Worm (Caenorhabditis elegans): ENCODE data around the gene C04E6.8.

Gene C04E6.8

DNA sequence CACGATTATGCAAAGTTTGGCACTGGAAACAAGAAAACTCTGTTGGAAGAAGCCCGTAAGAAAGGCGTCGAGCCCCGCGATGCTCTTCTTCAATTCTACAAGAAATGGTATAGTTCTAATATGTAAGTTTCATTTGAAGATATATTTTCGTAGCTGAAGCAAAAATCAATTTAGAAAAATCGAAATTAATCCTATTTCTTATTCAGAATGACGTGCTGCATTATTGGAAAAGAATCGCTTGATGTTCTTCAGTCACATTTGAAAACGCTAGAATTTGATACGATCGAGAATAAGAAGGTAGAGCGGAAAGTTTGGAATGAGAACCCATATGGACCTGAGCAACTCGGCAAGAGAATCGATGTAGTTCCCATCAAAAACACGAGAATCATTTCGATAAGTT, 6.7 kb downstream of the C04E6.8 start:
- TF ChIP-seq unc-55 (GFP tag; optimal IDR thresholded peaks at IDR 0.05) = no peak
- no peak for TF ChIP-seq hlh-8 (tag; optimal IDR thresholded peaks at IDR 0.05)
- TF ChIP-seq Y22D7AL.16 (tag; optimal IDR thresholded peaks at IDR 0.05) = no peak
- TF ChIP-seq hlh-13 (GFP tag; optimal IDR thresholded peaks at IDR 0.05) = no peak

DNA sequence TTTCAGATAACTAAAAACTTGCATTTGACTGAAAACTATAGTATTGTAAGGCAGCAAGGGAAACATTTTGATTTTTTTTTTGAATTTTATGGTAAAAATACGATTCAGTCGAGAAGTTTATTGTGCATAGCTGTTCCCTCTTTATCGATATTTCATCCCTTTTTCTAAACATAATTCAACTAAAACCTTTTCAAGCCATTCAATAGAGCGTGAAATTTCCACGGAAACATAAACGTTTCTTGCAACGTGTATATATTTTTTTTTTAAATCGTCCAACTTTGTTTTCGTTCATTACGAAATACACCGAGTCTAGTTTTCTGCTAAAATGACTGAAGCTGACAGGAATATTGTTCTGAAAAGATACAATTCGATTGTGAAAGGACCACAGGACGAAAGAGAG, 11.9 kb downstream of the C04E6.8 start, which contains the start of gene C02G6.2:
Gene C02G6.2, plus strand, starts transcription at position 301 of the 400 bp plus-strand sequence.
- TF ChIP-seq ceh-14 (tag; optimal IDR thresholded peaks at IDR 0.05) = no peak
- no peak for TF ChIP-seq syd-9 (tag; optimal IDR thresholded peaks at IDR 0.05)
- no peak for TF ChIP-seq ceh-9 (tag; optimal IDR thresholded peaks at IDR 0.05)
- no peak for TF ChIP-seq pax-1 (tag; optimal IDR thresholded peaks at IDR 0.05)
- TF ChIP-seq unc-86 (tag; optimal IDR thresholded peaks at IDR 0.05) = no peak
- no peak for TF ChIP-seq fkh-6 (tag; optimal IDR thresholded peaks at IDR 0.05)
- no peak for TF ChIP-seq lin-11 (tag; optimal IDR thresholded peaks at IDR 0.05)
- no peak for TF ChIP-seq ceh-30 (tag; optimal IDR thresholded peaks at IDR 0.05)
- TF ChIP-seq ama-1 (optimal IDR thresholded peaks at IDR 0.05) = no peak
- TF ChIP-seq C08G9.2 (tag; optimal IDR thresholded peaks at IDR 0.05) = no peak

ce11 chrV:5869227-5869626, 14.4 kb downstream of the C04E6.8 start, which contains the start of gene F26F12.4:
TSS of gene F26F12.4 (minus strand) at chrV:5869327.
- no peak for TF ChIP-seq ceh-19 (GFP tag; optimal IDR thresholded peaks at IDR 0.05)
- no peak for TF ChIP-seq nfya-1 (tag; optimal IDR thresholded peaks at IDR 0.05)
- TF ChIP-seq hlh-13 (GFP tag; optimal IDR thresholded peaks at IDR 0.05) = no peak
- no peak for TF ChIP-seq sdc-2 (tag; optimal IDR thresholded peaks at IDR 0.05)
- TF ChIP-seq ceh-2 (tag; optimal IDR thresholded peaks at IDR 0.05) = no peak
- no peak for TF ChIP-seq pha-4 (tag; optimal IDR thresholded peaks at IDR 0.05)

ce11 chrV:5865085-5865484, 18.6 kb downstream of the C04E6.8 start, which contains the start of gene F26F12.5:
TSS of gene F26F12.5 (minus strand) at chrV:5865185.
- TF ChIP-seq tbx-2 (tag; optimal IDR thresholded peaks at IDR 0.05) (no peak), sox-4 (tag; optimal IDR thresholded peaks at IDR 0.05) (no peak), npax-4 (tag; optimal IDR thresholded peaks at IDR 0.05) (no peak), nfya-1 (tag; optimal IDR thresholded peaks at IDR 0.05) (no peak), ceh-18 (tag; optimal IDR thresholded peaks at IDR 0.05) (no peak)

- TF ChIP-seq dmd-4 (tag; optimal IDR thresholded peaks at IDR 0.05; ENCODE audit: borderline replicate concordance) (no peak), zip-5 (tag; optimal IDR thresholded peaks at IDR 0.05) (no peak), K02D7.2 (tag; optimal IDR thresholded peaks at IDR 0.05) (no peak), unc-3 (GFP tag; conservative IDR thresholded peaks at IDR 0.05) (no peak), unc-3 (tag; optimal IDR thresholded peaks at IDR 0.05) (no peak), fkh-6 (tag; optimal IDR thresholded peaks at IDR 0.05) (no peak), ahr-1 (tag; optimal IDR thresholded peaks at IDR 0.05) (no peak)
These were observed 21.0 kb downstream of the C04E6.8 start, which contains the start of gene F26F12.8 for ce11 chrV:5862479-5863188. TSS of gene F26F12.8 (minus strand) at chrV:5862529.

ce11 chrV:5852084-5852483, 31.6 kb downstream of the C04E6.8 start:
- TF ChIP-seq ahr-1 (tag; optimal IDR thresholded peaks at IDR 0.05) (no peak), pax-1 (tag; optimal IDR thresholded peaks at IDR 0.05) (no peak), unc-42 (tag; optimal IDR thresholded peaks at IDR 0.05) (peak; percentile 68), ceh-18 (tag; optimal IDR thresholded peaks at IDR 0.05) (no peak), tbx-2 (tag; optimal IDR thresholded peaks at IDR 0.05) (no peak), ceh-9 (tag; optimal IDR thresholded peaks at IDR 0.05) (no peak)

- TF ChIP-seq lim-6 (tag; optimal IDR thresholded peaks at IDR 0.05) (no peak), hlh-13 (GFP tag; optimal IDR thresholded peaks at IDR 0.05) (no peak), sox-2 (GFP tag; IDR thresholded peaks at IDR 0.05) (peak; percentile 26; the same call in 1 of the 2 replicates), ceh-24 (tag; optimal IDR thresholded peaks at IDR 0.05) (no peak), fkh-10 (GFP tag; optimal IDR thresholded peaks at IDR 0.05) (no peak)
These were observed 32.0 kb downstream of the C04E6.8 start for ce11 chrV:5851631-5852030.

Data from whole organism, late embryonic.